Worm (Caenorhabditis elegans) whole organism, late embryonic: ENCODE measurements around the gene sre-18.
A peak's percentile ranks its signal among the peaks of the same experiment; 100 is the strongest.

Experiments
- C38D4.7 ChIP-seq: fragments of 200-800 bp; sonication (Bioruptor generic); optimal IDR thresholded peaks from 2 replicates; lab custom pipeline; 2018; ENCODE audit warnings: mild to moderate bottlenecking, missing genetic modification characterization, moderate library complexity, missing compliant biosample characterization
- K09A11.1 ChIP-seq: sonication (generic microtip); optimal IDR thresholded peaks from 2 replicates; lab custom pipeline; 2017; ENCODE audit warnings: antibody characterized with exemption, mild to moderate bottlenecking, missing genetic modification characterization, missing compliant biosample characterization; ENCODE audit not compliant: insufficient read depth
- T23F11.4 ChIP-seq: fragments of 200-800 bp; sonication (Bioruptor generic); optimal IDR thresholded peaks from 2 replicates; lab custom pipeline; 2018; ENCODE audit warnings: mild to moderate bottlenecking, missing genetic modification characterization, missing compliant biosample characterization
- ahr-1 ChIP-seq: sonication (generic microtip); optimal IDR thresholded peaks from 2 replicates; lab custom pipeline; 2016; ENCODE audit warnings: missing genetic modification characterization, missing compliant biosample characterization
- ceh-14 ChIP-seq: sonication (generic microtip); optimal IDR thresholded peaks from 2 replicates; lab custom pipeline; 2016; ENCODE audit warnings: missing genotype, missing genetic modification characterization, missing compliant biosample characterization
- ceh-18 ChIP-seq: sonication (generic microtip); optimal IDR thresholded peaks from 2 replicates; lab custom pipeline; 2016; ENCODE audit warnings: missing genetic modification characterization, missing compliant biosample characterization
- ceh-2 ChIP-seq: sonication (generic microtip); optimal IDR thresholded peaks from 2 replicates; lab custom pipeline; 2016; ENCODE audit warnings: missing genotype, missing genetic modification characterization, missing compliant biosample characterization
- ceh-22 ChIP-seq: sonication (generic microtip); optimal IDR thresholded peaks from 2 replicates; lab custom pipeline; 2017; ENCODE audit warnings: missing biosample characterization, missing genetic modification characterization
- ceh-30 ChIP-seq: fragments of 150-350 bp; optimal IDR thresholded peaks from 2 replicates; lab custom pipeline; 2014; ENCODE audit warnings: missing biosample characterization, missing genetic modification characterization
- ceh-31 ChIP-seq: sonication (generic microtip); optimal IDR thresholded peaks from 2 replicates; lab custom pipeline; 2016; ENCODE audit warnings: missing genetic modification characterization, missing compliant biosample characterization
- ceh-34 ChIP-seq: sonication (generic microtip); optimal IDR thresholded peaks from 2 replicates; lab custom pipeline; 2016; ENCODE audit warnings: mild to moderate bottlenecking, missing genetic modification characterization, missing compliant biosample characterization
- ceh-48 ChIP-seq: sonication (generic microtip); optimal IDR thresholded peaks from 2 replicates; lab custom pipeline; 2016; ENCODE audit warnings: missing genetic modification characterization, inconsistent platforms, missing compliant biosample characterization
- ceh-6 ChIP-seq: fragments of 200-800 bp; sonication (Bioruptor generic); optimal IDR thresholded peaks from 2 replicates; lab custom pipeline; 2018; ENCODE audit warnings: mild to moderate bottlenecking, missing genetic modification characterization, missing compliant biosample characterization
- ceh-9 ChIP-seq: sonication (generic microtip); optimal IDR thresholded peaks from 2 replicates; lab custom pipeline; 2016; ENCODE audit warnings: mild to moderate bottlenecking, missing genetic modification characterization, inconsistent platforms, missing compliant biosample characterization
- dve-1 ChIP-seq: sonication (generic microtip); optimal IDR thresholded peaks from 2 replicates; lab custom pipeline; 2017; ENCODE audit warnings: antibody characterized with exemption, mild to moderate bottlenecking, missing genetic modification characterization, missing compliant biosample characterization
- elt-2 ChIP-seq: sonication (generic microtip); optimal IDR thresholded peaks from 2 replicates; lab custom pipeline; 2016; ENCODE audit warnings: missing genetic modification reagents, missing genetic modification characterization, missing compliant biosample characterization
- elt-4 ChIP-seq: sonication (generic microtip); optimal IDR thresholded peaks from 2 replicates; lab custom pipeline; 2016; ENCODE audit warnings: missing genetic modification characterization, missing compliant biosample characterization
- ets-4 ChIP-seq: sonication (generic microtip); optimal IDR thresholded peaks from 2 replicates; lab custom pipeline; 2016; ENCODE audit warnings: missing genetic modification characterization, missing compliant biosample characterization
- eyg-1 ChIP-seq: sonication (generic microtip); optimal IDR thresholded peaks from 2 replicates; lab custom pipeline; 2016; ENCODE audit warnings: missing genotype, missing genetic modification characterization, missing compliant biosample characterization
- fax-1 ChIP-seq: sonication (generic microtip); optimal IDR thresholded peaks from 2 replicates; lab custom pipeline; 2016; ENCODE audit warnings: missing genotype, missing genetic modification characterization, missing compliant biosample characterization
- fkh-6 ChIP-seq: sonication (generic microtip); optimal IDR thresholded peaks from 2 replicates; lab custom pipeline; 2016; ENCODE audit warnings: missing genetic modification characterization, missing compliant biosample characterization
- hlh-13 ChIP-seq: fragments of 200-800 bp; sonication (Bioruptor generic); optimal IDR thresholded peaks from 2 replicates; lab custom pipeline; 2018; ENCODE audit warnings: mild to moderate bottlenecking, missing genetic modification characterization, missing compliant biosample characterization
- hlh-15 ChIP-seq: sonication (generic microtip); optimal IDR thresholded peaks from 2 replicates; lab custom pipeline; 2016; ENCODE audit warnings: missing genetic modification characterization, missing compliant biosample characterization
- madf-2 ChIP-seq: sonication (generic microtip); optimal IDR thresholded peaks from 2 replicates; lab custom pipeline; 2017; ENCODE audit warnings: missing genetic modification characterization, missing compliant biosample characterization
- nfya-1 ChIP-seq: sonication (generic microtip); optimal IDR thresholded peaks from 2 replicates; lab custom pipeline; 2017; ENCODE audit warnings: missing genetic modification characterization, mild to moderate bottlenecking, missing compliant biosample characterization, antibody characterized with exemption, moderate library complexity
- nhr-232 ChIP-seq: sonication (generic microtip); optimal IDR thresholded peaks from 2 replicates; lab custom pipeline; 2016; ENCODE audit warnings: missing genetic modification characterization, missing compliant biosample characterization
- npax-4 ChIP-seq: sonication (generic microtip); optimal IDR thresholded peaks from 2 replicates; lab custom pipeline; 2016; ENCODE audit warnings: missing genetic modification characterization, missing compliant biosample characterization
- pag-3 ChIP-seq: sonication (generic microtip); optimal IDR thresholded peaks from 2 replicates; lab custom pipeline; 2016; ENCODE audit warnings: missing compliant biosample characterization, missing genetic modification characterization, borderline replicate concordance
- pha-2 ChIP-seq: sonication (generic microtip); optimal IDR thresholded peaks from 2 replicates; lab custom pipeline; 2017; ENCODE audit warnings: mild to moderate bottlenecking, missing genetic modification characterization, missing compliant biosample characterization
- pros-1 ChIP-seq: fragments of 150-350 bp; optimal IDR thresholded peaks from 2 replicates; lab custom pipeline; 2014; ENCODE audit warnings: missing biosample characterization, missing genetic modification reagents, missing genetic modification characterization
- sox-2 ChIP-seq: fragments of 200-800 bp; sonication (Bioruptor generic); IDR thresholded peaks from 2 replicates; pipeline ENCODE4 v1.3.6; 2022; ENCODE audit warnings: missing genetic modification reagents, missing genetic modification characterization, missing compliant biosample characterization
- sox-4 ChIP-seq: sonication (generic microtip); optimal IDR thresholded peaks from 2 replicates; lab custom pipeline; 2017; ENCODE audit warnings: mild to moderate bottlenecking, missing genetic modification characterization, inconsistent platforms, missing compliant biosample characterization
- syd-9 ChIP-seq: sonication (generic microtip); optimal IDR thresholded peaks from 2 replicates; lab custom pipeline; 2016; ENCODE audit warnings: mild to moderate bottlenecking, missing genetic modification characterization, moderate library complexity, missing compliant biosample characterization
- tbx-2 ChIP-seq: sonication (generic microtip); optimal IDR thresholded peaks from 2 replicates; lab custom pipeline; 2016; ENCODE audit warnings: missing genetic modification characterization, missing compliant biosample characterization
- tbx-7 ChIP-seq: sonication (generic microtip); optimal IDR thresholded peaks from 2 replicates; lab custom pipeline; 2016; ENCODE audit warnings: missing genotype, missing genetic modification characterization, missing compliant biosample characterization
- ttx-3 ChIP-seq: sonication (generic microtip); optimal IDR thresholded peaks from 2 replicates; lab custom pipeline; 2016; ENCODE audit warnings: missing genetic modification reagents, missing genetic modification characterization, missing compliant biosample characterization
- unc-3 ChIP-seq, 2 experiments: fragments of 200-800 bp in 1 of 2; sonication (Bioruptor generic) in 1 of 2; sonication (generic microtip) in 1 of 2; conservative IDR thresholded peaks in 1 of 2; optimal IDR thresholded peaks in 1 of 2; 2 replicates each; pipeline versions ENCODE4 v1.3.6 to Lab custom; 2016 to 2022; ENCODE audit warnings: missing compliant biosample characterization in 2 of 2, missing genetic modification characterization in 2 of 2, missing genetic modification reagents in 1 of 2
- unc-55 ChIP-seq: sonication (generic microtip); optimal IDR thresholded peaks from 2 replicates; lab custom pipeline; 2017; ENCODE audit warnings: missing biosample characterization, missing genetic modification reagents, missing genetic modification characterization
- unc-86 ChIP-seq: sonication (generic microtip); optimal IDR thresholded peaks from 2 replicates; lab custom pipeline; 2016; ENCODE audit warnings: missing genetic modification characterization, missing compliant biosample characterization
- zip-5 ChIP-seq: sonication (generic microtip); optimal IDR thresholded peaks from 2 replicates; lab custom pipeline; 2016; ENCODE audit warnings: missing genetic modification characterization, missing compliant biosample characterization
- ztf-16 ChIP-seq: sonication (generic microtip); optimal IDR thresholded peaks from 2 replicates; lab custom pipeline; 2017; ENCODE audit warnings: missing genetic modification characterization, missing compliant biosample characterization

Gene sre-18

DNA sequence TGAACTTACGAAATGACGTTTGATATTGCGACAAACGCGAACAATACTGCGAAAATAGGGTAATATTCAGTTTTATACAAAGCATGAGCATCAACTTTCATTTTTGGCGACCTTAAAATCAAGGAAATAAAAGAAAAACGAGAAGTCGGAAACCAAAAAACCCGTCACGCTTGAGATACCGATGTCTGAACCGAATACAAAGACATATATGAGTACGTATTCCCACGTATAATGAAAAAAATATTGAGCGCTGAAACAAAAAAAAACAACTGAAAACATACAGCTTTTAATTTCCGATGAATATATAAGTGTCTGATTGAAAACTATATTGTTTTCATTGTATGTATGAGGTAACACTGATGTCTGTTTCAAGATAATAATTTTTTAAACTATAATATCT, at the start of gene sre-18:
sre-18 (minus strand) TSS at position 101 of the 400 bp plus-strand sequence.
- TF ChIP-seq ahr-1 (no peak), fax-1 (tag; lab: Kevin White, UChicago) (no peak), nhr-232 (tag; lab: Kevin White, UChicago) (no peak), elt-4 (tag; lab: Kevin White, UChicago) (no peak), unc-55 (GFP tag; lab: Kevin White, UChicago) (no peak)

DNA sequence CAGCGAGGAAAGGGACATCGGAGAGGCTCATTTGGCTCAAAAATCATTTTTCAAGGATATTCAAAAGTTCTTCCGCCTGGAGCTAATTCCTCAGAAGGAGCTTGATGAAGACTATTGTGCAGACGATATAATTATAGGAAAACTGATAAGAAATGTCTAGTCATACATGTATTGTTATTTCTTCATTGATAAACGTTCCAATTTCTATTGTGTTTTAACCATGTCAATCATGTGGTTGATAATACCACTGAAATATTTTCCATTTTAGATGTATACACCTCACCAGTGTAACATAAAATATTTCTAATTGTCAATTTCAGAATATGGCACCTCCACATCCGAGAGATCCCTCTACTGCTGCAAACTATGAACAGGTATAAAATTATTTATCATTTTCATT, 49.8 kb upstream of the sre-18 start, which contains the start of gene ltah-1.1:
ltah-1.1 (plus strand) TSS at position 283 of the 400 bp plus-strand sequence.
- no peak for TF ChIP-seq hlh-15 (tag; lab: Kevin White, UChicago)
- peak; percentile 16 for TF ChIP-seq elt-2 (tag; lab: Kevin White, UChicago)
- TF ChIP-seq ceh-31: no peak

DNA sequence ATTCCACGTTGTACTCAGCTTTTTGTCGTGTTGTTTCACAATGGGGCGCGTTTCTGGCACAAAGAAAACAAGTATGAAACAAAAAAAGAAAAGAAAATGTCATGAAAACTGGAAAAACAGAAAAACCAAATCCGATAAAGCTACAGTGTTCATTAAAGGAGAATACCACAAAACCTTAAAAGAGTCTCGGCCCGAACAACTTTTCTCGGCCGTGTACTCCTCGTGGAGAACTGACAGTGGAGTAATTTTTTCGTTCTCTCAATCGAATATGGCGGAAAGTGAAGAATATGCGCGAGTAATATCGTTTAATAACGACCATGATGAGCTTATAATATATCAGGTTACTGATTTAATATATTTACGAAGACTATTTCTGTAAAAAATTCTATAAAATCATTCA, 48.9 kb upstream of the sre-18 start, which contains the start of the genes tag-335 and vkmt-1:
tag-335 (minus strand) TSS at position 88 of the 400 bp plus-strand sequence.
vkmt-1 (plus strand) TSS at position 219 of the 400 bp plus-strand sequence.
- no peak for TF ChIP-seq hlh-13 (GFP tag; lab: Kevin White, UChicago)
- TF ChIP-seq unc-3 (GFP tag; conservative IDR thresholded peaks at IDR 0.05; lab: Robert Waterston, UW): no peak
- no peak for TF ChIP-seq unc-3 (tag; optimal IDR thresholded peaks at IDR 0.05; lab: Kevin White, UChicago)
- TF ChIP-seq ceh-2 (tag; lab: Kevin White, UChicago): no peak
- TF ChIP-seq pros-1 (tag; lab: Kevin White, UChicago): no peak

DNA sequence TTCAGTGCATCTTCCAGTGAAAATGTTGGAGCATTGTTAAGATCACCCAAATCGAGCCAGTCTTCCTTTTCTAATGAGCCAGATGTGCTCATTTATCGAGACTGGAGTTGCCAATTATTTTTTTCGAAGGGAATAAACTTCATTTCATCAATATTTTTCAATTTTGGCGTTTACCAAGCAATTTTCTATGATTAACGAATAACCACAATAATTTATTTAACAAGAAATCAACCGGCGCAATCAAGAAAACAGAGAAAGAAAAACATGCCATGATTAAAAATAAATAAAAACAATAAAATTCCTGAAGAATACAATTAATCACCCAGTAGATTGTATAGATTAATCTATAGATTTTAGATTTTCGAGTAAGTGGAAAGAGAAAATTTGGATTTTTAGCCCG, 46.3 kb upstream of the sre-18 start, which contains the start of gene vps-8:
vps-8 (minus strand) TSS at position 101 of the 400 bp plus-strand sequence.
- TF ChIP-seq unc-86 (tag; lab: Kevin White, UChicago) (no peak), dve-1 (tag; lab: Kevin White, UChicago) (no peak), ttx-3 (no peak), sox-2 (GFP tag; lab: Robert Waterston, UW) (no peak), ceh-6 (GFP tag; lab: Kevin White, UChicago) (no peak), T23F11.4 (GFP tag; lab: Kevin White, UChicago) (no peak), eyg-1 (tag; lab: Kevin White, UChicago) (no peak), tbx-7 (no peak), ceh-48 (tag; lab: Kevin White, UChicago) (no peak)

DNA sequence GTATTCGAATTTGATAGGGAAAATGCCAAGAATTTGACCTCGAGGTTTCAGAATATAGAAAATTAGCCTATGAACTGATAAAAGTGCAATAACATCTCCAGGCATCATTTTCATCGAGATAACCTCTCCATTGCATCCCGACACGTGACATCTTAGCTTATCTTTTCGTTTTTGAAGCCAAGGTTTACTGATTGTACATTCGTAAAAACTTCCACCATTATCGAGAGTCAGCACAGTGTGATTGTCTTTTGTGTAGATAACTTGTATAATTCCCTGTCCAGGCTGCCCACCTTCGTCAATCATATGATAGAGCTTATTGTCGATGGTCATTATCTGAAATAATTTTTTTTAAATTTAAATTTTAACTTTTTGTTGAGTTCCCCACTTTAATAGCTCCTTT, 44.8 kb upstream of the sre-18 start:
- TF ChIP-seq K09A11.1 (tag; lab: Kevin White, UChicago): no peak
- TF ChIP-seq fax-1 (tag; lab: Kevin White, UChicago): no peak
- TF ChIP-seq madf-2: no peak
- no peak for TF ChIP-seq ets-4
- TF ChIP-seq npax-4: no peak
- no peak for TF ChIP-seq unc-55 (GFP tag; lab: Kevin White, UChicago)
- TF ChIP-seq ztf-16 (tag; lab: Kevin White, UChicago): no peak
- no peak for TF ChIP-seq ceh-30 (tag; lab: Kevin White, UChicago)
- TF ChIP-seq eyg-1 (tag; lab: Kevin White, UChicago): no peak
- no peak for TF ChIP-seq pha-2 (tag; lab: Kevin White, UChicago)
- TF ChIP-seq, all 69 proteins: peak for 0

DNA sequence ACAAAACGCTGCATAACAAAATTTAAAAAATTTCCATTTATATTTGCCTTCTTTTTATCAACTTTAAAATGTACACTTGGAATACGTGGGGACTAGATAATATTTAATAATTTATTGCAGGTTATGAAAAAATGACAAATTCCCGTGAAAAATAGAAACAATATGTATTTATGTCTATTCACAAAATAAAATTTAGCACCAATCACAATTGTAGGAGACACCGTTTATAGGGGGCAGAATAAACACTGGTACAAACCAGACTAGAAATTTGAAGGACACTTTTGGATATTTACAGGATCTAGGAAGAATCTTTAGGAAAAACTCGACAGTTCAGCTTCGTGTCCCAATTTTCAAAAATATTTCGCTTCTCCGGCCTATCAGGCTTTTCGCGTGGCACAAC, 40.8 kb upstream of the sre-18 start, which contains the start of gene C42C1.3:
C42C1.3 (minus strand) TSS at position 101 of the 400 bp plus-strand sequence.
- TF ChIP-seq tbx-2 (no peak), unc-55 (GFP tag; lab: Kevin White, UChicago) (no peak), pag-3 (no peak), syd-9 (tag; lab: Kevin White, UChicago) (no peak), ceh-22 (tag; lab: Kevin White, UChicago) (no peak), ets-4 (no peak), ceh-14 (tag; lab: Kevin White, UChicago) (no peak), ceh-34 (no peak), zip-5 (no peak), ceh-9 (tag; lab: Kevin White, UChicago) (no peak), sox-4 (tag; lab: Kevin White, UChicago) (no peak), C38D4.7 (no peak), nfya-1 (tag; lab: Kevin White, UChicago) (no peak), ceh-18 (no peak), fkh-6 (no peak)
